Worm (Caenorhabditis elegans) whole organism, L4 larva: ENCODE data around the gene flp-23.
A peak's percentile ranks its signal among the peaks of the same experiment; 100 is the strongest.

Experiments
- F10B5.3 ChIP-seq: sonication (generic microtip); optimal IDR thresholded peaks from 2 replicates; lab custom pipeline; 2016; ENCODE audit warnings: mild to moderate bottlenecking, missing genetic modification characterization, missing compliant biosample characterization
- R02D3.7 ChIP-seq: fragments of 150-350 bp; sonication (generic microtip); optimal IDR thresholded peaks from 3 replicates; lab custom pipeline; 2014; ENCODE audit warnings: missing biosample characterization, missing genetic modification characterization
- T20F7.1 ChIP-seq: fragments of 200-800 bp; sonication (Bioruptor generic); optimal IDR thresholded peaks from 2 replicates; lab custom pipeline; 2018; ENCODE audit warnings: mild to moderate bottlenecking, missing genetic modification characterization, missing compliant biosample characterization
- T26A8.4 ChIP-seq: fragments of 200-800 bp; sonication (Bioruptor generic); IDR thresholded peaks from 2 replicates; pipeline ENCODE4 v1.3.6; 2022; ENCODE audit warnings: missing genetic modification characterization, missing compliant biosample characterization
- Y48G9A.11 ChIP-seq: fragments of 200-800 bp; sonication (Bioruptor generic); IDR thresholded peaks from 2 replicates; pipeline ENCODE4 v1.3.6; 2022; ENCODE audit warnings: missing genetic modification reagents, missing genetic modification characterization, missing compliant biosample characterization
- Y75B8A.6 ChIP-seq: fragments of 200-800 bp; sonication (Bioruptor generic); IDR thresholded peaks from 2 replicates; pipeline ENCODE4 v1.3.6; 2022; ENCODE audit warnings: missing genetic modification reagents, missing genetic modification characterization, missing compliant biosample characterization
- ZK546.5 ChIP-seq, 2 experiments: sonication (generic microtip); optimal IDR thresholded peaks; 2 replicates each; lab custom pipeline; 2017; ENCODE audit warnings: missing biosample characterization in 2 of 2, missing genetic modification characterization in 2 of 2
- aha-1 ChIP-seq: fragments of 150-350 bp; peaks from one replicate; lab custom pipeline; 2014; ENCODE audit warnings: missing biosample characterization, missing genetic modification characterization
- ama-1 ChIP-seq: fragments of 150-350 bp; optimal IDR thresholded peaks from 2 replicates; lab custom pipeline; 2014; ENCODE audit warnings: inconsistent platforms, mixed read lengths
- arid-1 ChIP-seq: fragments of 200-800 bp; sonication (Bioruptor generic); conservative IDR thresholded peaks from 2 replicates; pipeline ENCODE4 v1.3.6; 2022; ENCODE audit warnings: missing genetic modification reagents, missing genetic modification characterization, missing compliant biosample characterization
- ceh-44 ChIP-seq: fragments of 200-800 bp; sonication (Bioruptor generic); IDR thresholded peaks from 2 replicates; pipeline ENCODE4 v1.3.6; 2022; ENCODE audit warnings: missing genetic modification reagents, missing genetic modification characterization, missing compliant biosample characterization
- ceh-62 ChIP-seq: sonication (generic microtip); optimal IDR thresholded peaks from 2 replicates; lab custom pipeline; 2017; ENCODE audit warnings: missing biosample characterization, missing genetic modification characterization
- daf-16 ChIP-seq, 3 experiments: sonication (generic microtip); optimal IDR thresholded peaks; 2 replicates each; lab custom pipeline; 2016 to 2017; ENCODE audit warnings: missing genetic modification characterization in 3 of 3, missing genetic modification reagents in 3 of 3, mild to moderate bottlenecking in 2 of 3, missing compliant biosample characterization in 2 of 3, missing biosample characterization in 1 of 3, moderate library complexity in 1 of 3
- daf-19 ChIP-seq: fragments of 200-800 bp; sonication (Bioruptor generic); conservative IDR thresholded peaks from 2 replicates; pipeline ENCODE4 v1.3.6; 2022; ENCODE audit warnings: missing genetic modification characterization, missing compliant biosample characterization
- daf-8 ChIP-seq: fragments of 200-800 bp; sonication (Bioruptor generic); IDR thresholded peaks from 2 replicates; pipeline ENCODE4 v1.3.6; 2022; ENCODE audit warnings: missing genetic modification characterization, missing compliant biosample characterization
- dmd-6 ChIP-seq: fragments of 200-800 bp; sonication (Bioruptor generic); IDR thresholded peaks from 2 replicates; pipeline ENCODE4 v1.3.6; 2022; ENCODE audit warnings: missing genetic modification reagents, missing genetic modification characterization, missing compliant biosample characterization
- dmd-9 ChIP-seq: fragments of 200-800 bp; sonication (Bioruptor generic); IDR thresholded peaks from 2 replicates; pipeline ENCODE4 v1.3.6; 2022; ENCODE audit warnings: missing genetic modification reagents, missing genetic modification characterization, missing compliant biosample characterization
- dve-1 ChIP-seq: sonication (generic microtip); optimal IDR thresholded peaks from 2 replicates; lab custom pipeline; 2017; ENCODE audit warnings: antibody characterized with exemption, mild to moderate bottlenecking, missing genetic modification characterization, missing compliant biosample characterization; ENCODE audit not compliant: insufficient read depth
- fos-1 ChIP-seq: fragments of 150-350 bp; optimal IDR thresholded peaks from 2 replicates; lab custom pipeline; 2014; ENCODE audit warnings: missing biosample characterization, missing genetic modification characterization
- hlh-30 ChIP-seq: sonication (generic microtip); optimal IDR thresholded peaks from 2 replicates; lab custom pipeline; 2017; ENCODE audit warnings: antibody characterized with exemption, mild to moderate bottlenecking, missing genetic modification characterization, missing compliant biosample characterization; ENCODE audit not compliant: insufficient read depth
- jun-1 ChIP-seq: fragments of 150-350 bp; optimal IDR thresholded peaks from 2 replicates; lab custom pipeline; 2014; ENCODE audit warnings: missing biosample characterization, missing genetic modification reagents, missing genetic modification characterization
- lim-7 ChIP-seq: fragments of 200-800 bp; sonication (Bioruptor generic); IDR thresholded peaks from 2 replicates; pipeline ENCODE4 v1.3.6; 2022; ENCODE audit warnings: missing genetic modification characterization, missing compliant biosample characterization
- lin-13 ChIP-seq: fragments of 150-350 bp; optimal IDR thresholded peaks from 2 replicates; lab custom pipeline; 2014; ENCODE audit warnings: missing biosample characterization, missing genetic modification reagents, missing genetic modification characterization
- lin-15B ChIP-seq: fragments of 150-350 bp; sonication (generic microtip); optimal IDR thresholded peaks from 3 replicates; lab custom pipeline; 2014; ENCODE audit warnings: missing biosample characterization, missing genetic modification characterization
- lin-29 ChIP-seq: fragments of 200-800 bp; sonication (Bioruptor generic); IDR thresholded peaks from 2 replicates; pipeline ENCODE4 v1.3.6; 2022; ENCODE audit warnings: missing genetic modification reagents, missing genetic modification characterization, missing compliant biosample characterization
- lin-38 ChIP-seq: fragments of 200-800 bp; sonication (Bioruptor generic); IDR thresholded peaks from 2 replicates; pipeline ENCODE4 v1.3.6; 2022; ENCODE audit warnings: missing genetic modification reagents, missing genetic modification characterization, missing compliant biosample characterization
- lin-39 ChIP-seq: fragments of 150-350 bp; optimal IDR thresholded peaks from 2 replicates; lab custom pipeline; 2014; ENCODE audit warnings: missing biosample characterization, missing genetic modification reagents, missing genetic modification characterization
- lir-3 ChIP-seq: sonication (generic microtip); optimal IDR thresholded peaks from 2 replicates; lab custom pipeline; 2016; ENCODE audit warnings: mild to moderate bottlenecking, missing genetic modification characterization, missing compliant biosample characterization
- lsy-2 ChIP-seq, 2 experiments: fragments of 150-350 bp in 1 of 2; sonication (generic microtip) in 1 of 2; optimal IDR thresholded peaks; 2 replicates each; lab custom pipeline; 2014 to 2017; ENCODE audit warnings: missing biosample characterization in 2 of 2, missing genetic modification characterization in 2 of 2
- madf-5 ChIP-seq, 2 experiments: fragments of 200-800 bp; sonication (Bioruptor generic); IDR thresholded peaks; 2 replicates each; pipeline ENCODE4 v1.3.6; 2022; ENCODE audit warnings: missing compliant biosample characterization in 2 of 2, missing genetic modification characterization in 2 of 2
- nhr-25 ChIP-seq: sonication (generic microtip); optimal IDR thresholded peaks from 2 replicates; lab custom pipeline; 2017; ENCODE audit warnings: missing genetic modification characterization, mild to moderate bottlenecking, missing compliant biosample characterization, antibody characterized with exemption, moderate library complexity, borderline replicate concordance; ENCODE audit not compliant: insufficient read depth
- nhr-48 ChIP-seq: sonication (generic microtip); optimal IDR thresholded peaks from 2 replicates; lab custom pipeline; 2016; ENCODE audit warnings: mild to moderate bottlenecking, missing genetic modification characterization, missing compliant biosample characterization
- nhr-77 ChIP-seq: fragments of 150-350 bp; optimal IDR thresholded peaks from 2 replicates; lab custom pipeline; 2014; ENCODE audit warnings: missing biosample characterization, missing genetic modification characterization
- pha-4 ChIP-seq, 2 experiments: fragments of 150-350 bp in 1 of 2; fragments of 200-800 bp in 1 of 2; sonication (Bioruptor generic) in 1 of 2; IDR thresholded peaks in 1 of 2; optimal IDR thresholded peaks in 1 of 2; 2 replicates each; pipeline versions ENCODE4 v1.3.6 to Lab custom; 2014 to 2022; ENCODE audit warnings: missing genetic modification characterization in 2 of 2, missing genetic modification reagents in 2 of 2, missing biosample characterization in 1 of 2, missing compliant biosample characterization in 1 of 2
- rbr-2 ChIP-seq: sonication (generic microtip); optimal IDR thresholded peaks from 2 replicates; lab custom pipeline; 2016; ENCODE audit warnings: missing genotype, missing genetic modification characterization, missing compliant biosample characterization
- saeg-2 ChIP-seq: fragments of 200-800 bp; sonication (Bioruptor generic); IDR thresholded peaks from 2 replicates; pipeline ENCODE4 v1.3.6; 2022; ENCODE audit warnings: missing genetic modification reagents, missing genetic modification characterization, missing compliant biosample characterization
- sdz-12 ChIP-seq: fragments of 200-800 bp; sonication (Bioruptor generic); optimal IDR thresholded peaks from 2 replicates; lab custom pipeline; 2018; ENCODE audit warnings: mild to moderate bottlenecking, missing genetic modification characterization, missing compliant biosample characterization
- skn-1 ChIP-seq: fragments of 150-350 bp; optimal IDR thresholded peaks from 2 replicates; lab custom pipeline; 2014; ENCODE audit warnings: missing biosample characterization, missing genetic modification characterization
- snpc-1.2 ChIP-seq: fragments of 200-800 bp; sonication (Bioruptor generic); IDR thresholded peaks from 2 replicates; pipeline ENCODE4 v1.3.6; 2022; ENCODE audit warnings: missing genetic modification reagents, missing genetic modification characterization, missing compliant biosample characterization
- snpc-4 ChIP-seq: fragments of 150-350 bp; optimal IDR thresholded peaks from 2 replicates; lab custom pipeline; 2014; ENCODE audit warnings: missing biosample characterization, missing genetic modification characterization
- tag-97 ChIP-seq: fragments of 200-800 bp; sonication (Bioruptor generic); IDR thresholded peaks from 2 replicates; pipeline ENCODE4 v1.3.6; 2022; ENCODE audit warnings: missing genetic modification characterization, missing compliant biosample characterization
- unc-62 ChIP-seq, 3 experiments: fragments of 150-350 bp in 1 of 3; sonication (generic microtip); optimal IDR thresholded peaks in 2 of 3; peaks in 1 of 3; 1 replicate in 1 of 3; 2 replicates in 2 of 3; lab custom pipeline; 2014 to 2017; ENCODE audit warnings: missing biosample characterization in 3 of 3, missing genetic modification characterization in 3 of 3, missing genetic modification reagents in 3 of 3, missing genotype in 1 of 3
- zag-1 ChIP-seq: fragments of 150-350 bp; optimal IDR thresholded peaks from 2 replicates; lab custom pipeline; 2014; ENCODE audit warnings: missing biosample characterization, missing genetic modification characterization
- zfp-3 ChIP-seq: fragments of 200-800 bp; sonication (Bioruptor generic); conservative IDR thresholded peaks from 2 replicates; pipeline ENCODE4 v1.3.6; 2022; ENCODE audit warnings: missing genetic modification reagents, missing genetic modification characterization, missing compliant biosample characterization
- zip-2 ChIP-seq: fragments of 150-350 bp; optimal IDR thresholded peaks from 2 replicates; lab custom pipeline; 2014; ENCODE audit warnings: missing biosample characterization, missing genetic modification characterization

The flp-23 gene

DNA sequence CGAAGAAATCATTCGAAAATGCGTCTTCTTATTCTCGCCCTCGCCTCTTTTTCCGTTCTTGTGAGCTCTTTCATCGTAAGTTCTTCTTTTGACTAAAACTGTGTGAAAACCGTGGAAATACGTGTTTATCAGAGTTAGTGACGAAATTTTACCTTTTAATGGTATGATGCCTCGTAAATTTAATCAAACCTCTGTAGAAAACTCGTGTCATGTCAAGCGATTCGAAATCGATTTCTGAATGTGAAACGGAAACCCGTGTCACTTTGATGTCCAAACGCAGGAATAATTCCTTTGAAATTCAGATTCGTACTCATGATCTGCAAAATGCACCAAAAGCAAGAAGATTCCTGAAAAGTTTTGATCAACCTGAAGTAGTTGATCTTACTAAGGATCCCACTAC, 2.0 kb upstream of the flp-23 start, which contains the start of gene F22B7.3:
Gene F22B7.3 (plus strand): TSS at position 301 of the 400 bp plus-strand sequence.
- TF ChIP-seq unc-62 (GFP tag; optimal IDR thresholded peaks at IDR 0.05 in 1 of 2; lab: Kevin White, UChicago) (peak in 1 of 2 experiments; percentile 38), unc-62 (tag; optimal IDR thresholded peaks at IDR 0.05; lab: Kevin White, UChicago) (no peak), aha-1 (no peak), F10B5.3 (tag; lab: Kevin White, UChicago) (no peak), lin-29 (GFP tag; lab: Robert Waterston, UW) (no peak), daf-8 (GFP tag; lab: Robert Waterston, UW) (no peak), pha-4 (GFP tag; IDR thresholded peaks at IDR 0.05; lab: Robert Waterston, UW) (no peak), pha-4 (tag; optimal IDR thresholded peaks at IDR 0.05; lab: Kevin White, UChicago) (no peak), R02D3.7 (tag; lab: Kevin White, UChicago) (no peak)
- TF ChIP-seq, all 104 proteins: peak for 1

DNA sequence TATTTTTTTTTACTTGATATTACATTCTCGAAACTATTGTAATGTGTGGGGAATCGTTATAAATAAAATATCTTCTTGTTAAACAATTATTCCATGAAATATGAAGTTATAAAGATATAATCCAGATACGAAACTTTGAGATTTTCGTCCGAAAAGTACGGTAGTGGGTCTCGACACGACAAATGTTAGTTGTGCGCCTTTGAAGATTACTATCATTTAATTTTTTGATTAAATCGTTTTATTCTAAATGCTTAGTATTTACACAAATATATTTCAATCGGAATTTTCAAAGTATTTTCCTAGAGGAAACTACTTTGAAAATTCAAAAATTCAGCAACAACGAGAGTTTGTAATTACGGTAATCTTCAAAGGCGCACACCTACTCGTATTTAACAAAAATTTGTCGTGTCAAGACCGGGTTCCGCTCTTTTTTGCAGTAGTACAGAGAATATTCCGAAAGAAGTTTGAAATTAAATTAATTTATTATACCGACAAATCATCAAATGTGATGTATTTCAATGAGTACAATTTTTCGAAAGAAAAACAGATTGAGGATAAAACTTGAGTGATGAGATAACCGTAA, 1.6 kb downstream of the flp-23 start:
- TF ChIP-seq jun-1 (tag; lab: Kevin White, UChicago) (no peak), dmd-6 (peak; percentile 13; the same call in 1 of the 2 replicates), nhr-77 (peak; percentile 7), lim-7 (GFP tag; lab: Robert Waterston, UW) (no peak), lin-15B (tag; lab: Kevin White, UChicago) (no peak), lir-3 (no peak), T26A8.4 (GFP tag; lab: Robert Waterston, UW) (peak; percentile 25; the same call in 1 of the 2 replicates), T20F7.1 (peak; percentile 23), lin-38 (peak; percentile 30; the same call in 1 of the 2 replicates), saeg-2 (GFP tag; lab: Robert Waterston, UW) (no peak), zag-1 (tag; lab: Kevin White, UChicago) (no peak), zfp-3 (peak; percentile 84), Y75B8A.6 (GFP tag; lab: Robert Waterston, UW) (0 out of 2 replicates have a peak, but pooled peaks have one; percentile 6), hlh-30 (tag; lab: Kevin White, UChicago) (peak; percentile 16), tag-97 (GFP tag; lab: Robert Waterston, UW) (no peak), dve-1 (peak; percentile 19), lsy-2 (tag; optimal IDR thresholded peaks at IDR 0.05; lab: Kevin White, UChicago) (no peak), zip-2 (tag; lab: Kevin White, UChicago) (no peak), daf-16 (GFP tag; optimal IDR thresholded peaks at IDR 0.05; lab: Kevin White, UChicago) (no peak), daf-16 (tag; optimal IDR thresholded peaks at IDR 0.05; lab: Kevin White, UChicago) (peak; percentile 44), unc-62 (GFP tag; optimal IDR thresholded peaks at IDR 0.05 in 1 of 2; lab: Kevin White, UChicago) (no peak), unc-62 (tag; optimal IDR thresholded peaks at IDR 0.05; lab: Kevin White, UChicago) (no peak), sdz-12 (no peak), ama-1 (no peak)
- TF ChIP-seq, all 104 proteins: peak for 10

DNA sequence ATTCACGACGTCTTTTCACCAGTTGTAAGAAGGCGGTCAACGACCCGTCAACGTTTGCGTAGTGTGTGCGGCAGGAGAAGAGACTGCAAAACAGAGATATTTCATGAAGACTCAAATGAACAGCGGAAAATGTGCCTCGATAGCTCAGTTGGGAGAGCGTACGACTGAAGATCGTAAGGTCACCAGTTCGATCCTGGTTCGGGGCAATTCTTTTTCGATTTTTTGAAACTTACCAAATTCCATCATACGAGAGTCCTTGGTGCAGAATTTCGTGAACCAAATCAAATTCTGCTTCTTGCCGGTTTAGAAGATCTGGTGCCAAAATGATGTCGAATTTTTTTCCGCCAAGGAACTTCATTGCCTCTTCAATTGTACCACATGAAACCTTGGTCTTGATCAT, 2.4 kb downstream of the flp-23 start:
- TF ChIP-seq saeg-2 (GFP tag; lab: Robert Waterston, UW) (0 out of 2 replicates have a peak, but pooled peaks have one; percentile 54), nhr-48 (tag; lab: Kevin White, UChicago) (no peak), ceh-62 (no peak), madf-5 (GFP tag; IDR thresholded peaks at IDR 0.05; lab: Robert Waterston, UW) (peak; percentile 11 to 64; a peak in 1 of 4 replicates), rbr-2 (tag; lab: Kevin White, UChicago) (peak; percentile 47), ama-1 (peak; percentile 72), snpc-1.2 (GFP tag; lab: Robert Waterston, UW) (peak; percentile 72), lin-39 (tag; lab: Kevin White, UChicago) (no peak), lsy-2 (tag; optimal IDR thresholded peaks at IDR 0.05; lab: Kevin White, UChicago) (peak in 1 of 2 experiments; percentile 42), lin-13 (GFP tag; lab: Kevin White, UChicago) (peak; percentile 47), snpc-4 (no peak), arid-1 (GFP tag; lab: Robert Waterston, UW) (peak; percentile 18; the same call in 1 of the 2 replicates), ceh-44 (GFP tag; lab: Robert Waterston, UW) (0 out of 2 replicates have a peak, but pooled peaks have one; percentile 58), lim-7 (GFP tag; lab: Robert Waterston, UW) (peak; percentile 71), fos-1 (tag; lab: Kevin White, UChicago) (no peak), skn-1 (tag; lab: Kevin White, UChicago) (no peak), nhr-25 (no peak), daf-16 (GFP tag; optimal IDR thresholded peaks at IDR 0.05; lab: Kevin White, UChicago) (peak in 1 of 2 experiments; percentile 37), daf-16 (tag; optimal IDR thresholded peaks at IDR 0.05; lab: Kevin White, UChicago) (peak; percentile 26), ZK546.5 (tag; optimal IDR thresholded peaks at IDR 0.05; lab: Kevin White, UChicago) (no peak), lin-15B (tag; lab: Kevin White, UChicago) (no peak), daf-19 (GFP tag; lab: Robert Waterston, UW) (no peak), Y48G9A.11 (peak; percentile 66), dmd-9 (GFP tag; lab: Robert Waterston, UW) (no peak)
